Fruit fly (Drosophila melanogaster): ENCODE measurements around the gene pasha.

- TF ChIP-seq CG8478 (optimal IDR thresholded peaks at IDR 0.05) = no peak
- no peak for TF ChIP-seq psq (optimal IDR thresholded peaks at IDR 0.05)
- TF ChIP-seq pan (optimal IDR thresholded peaks at IDR 0.05) = no peak
Measured at dm6 chr3R:31603655-31604054, 14.1 kb upstream of the pasha start.

Measured in whole organism.